Fruit fly (Drosophila melanogaster) whole organism, adult: ENCODE results near the gene Nepl4.

Source experiments
- CG11617 ChIP-seq: fragments of 200-800 bp; sonication (Bioruptor generic); optimal IDR thresholded peaks from 2 replicates; lab custom pipeline; 2017; ENCODE audit warnings: mild to moderate bottlenecking, missing biosample characterization, missing genetic modification reagents, missing genetic modification characterization
- CG12768 ChIP-seq: fragments of 200-800 bp; sonication (Bioruptor generic); optimal IDR thresholded peaks from 2 replicates; lab custom pipeline; 2017; ENCODE audit warnings: missing biosample characterization, missing genetic modification characterization, mild to moderate bottlenecking, moderate library complexity, missing genetic modification reagents
- CG14711 ChIP-seq: fragments of 200-800 bp; sonication (Bioruptor generic); optimal IDR thresholded peaks from 2 replicates; lab custom pipeline; 2018; ENCODE audit warnings: missing biosample characterization, mild to moderate bottlenecking, missing genetic modification characterization, moderate library complexity
- CG1620 ChIP-seq: fragments of 200-800 bp; sonication (Bioruptor generic); optimal IDR thresholded peaks from 2 replicates; lab custom pipeline; 2016; ENCODE audit warnings: missing biosample characterization, missing genetic modification characterization
- CG33017 ChIP-seq: fragments of 200-800 bp; sonication (Bioruptor generic); optimal IDR thresholded peaks from 2 replicates; lab custom pipeline; 2018; ENCODE audit warnings: missing biosample characterization, mild to moderate bottlenecking, missing genetic modification characterization, moderate library complexity
- CG5204 ChIP-seq: fragments of 200-800 bp; sonication (Bioruptor generic); optimal IDR thresholded peaks from 2 replicates; lab custom pipeline; 2016; ENCODE audit warnings: missing biosample characterization, missing genetic modification characterization
- CG7045 ChIP-seq: fragments of 200-800 bp; sonication (Bioruptor generic); optimal IDR thresholded peaks from 2 replicates; lab custom pipeline; 2017; ENCODE audit warnings: missing biosample characterization, mild to moderate bottlenecking, missing genetic modification characterization
- CG7101 ChIP-seq: fragments of 200-800 bp; sonication (Bioruptor generic); optimal IDR thresholded peaks from 2 replicates; lab custom pipeline; 2018; ENCODE audit warnings: missing biosample characterization, mild to moderate bottlenecking, missing genetic modification characterization, moderate library complexity
- Clk ChIP-seq: fragments of 200-800 bp; sonication (Bioruptor generic); optimal IDR thresholded peaks from 2 replicates; lab custom pipeline; 2017; ENCODE audit warnings: missing biosample characterization, missing genetic modification characterization
- Crg-1 ChIP-seq: fragments of 200-800 bp; sonication (Bioruptor generic); optimal IDR thresholded peaks from 2 replicates; lab custom pipeline; 2016; ENCODE audit warnings: missing biosample characterization, missing genetic modification characterization
- Hr96 ChIP-seq: fragments of 200-800 bp; sonication (Bioruptor generic); optimal IDR thresholded peaks from 2 replicates; lab custom pipeline; 2016; ENCODE audit warnings: missing biosample characterization, missing genetic modification characterization
- Mnt ChIP-seq: fragments of 200-800 bp; sonication (Bioruptor generic); optimal IDR thresholded peaks from 2 replicates; lab custom pipeline; 2016; ENCODE audit warnings: missing biosample characterization, mild to moderate bottlenecking, missing genetic modification characterization
- bab1 ChIP-seq: fragments of 200-800 bp; sonication (Bioruptor generic); optimal IDR thresholded peaks from 3 replicates; lab custom pipeline; 2019; ENCODE audit warnings: missing biosample characterization, mild to moderate bottlenecking, missing genetic modification characterization, moderate library complexity
- cic ChIP-seq: fragments of 200-800 bp; sonication (Bioruptor generic); optimal IDR thresholded peaks from 2 replicates; lab custom pipeline; 2017; ENCODE audit warnings: missing biosample characterization, mild to moderate bottlenecking, missing genetic modification characterization, moderate library complexity
- cnc ChIP-seq, 2 experiments: fragments of >200 bp; optimal IDR thresholded peaks; 2 replicates each; lab custom pipeline; 2017
- kay ChIP-seq: fragments of 200-800 bp; sonication (Bioruptor generic); peaks from one replicate; lab custom pipeline; 2016; ENCODE audit warnings: missing biosample characterization, missing genetic modification characterization, borderline replicate concordance
- ovo ChIP-seq: fragments of 200-800 bp; sonication (Bioruptor generic); optimal IDR thresholded peaks from 2 replicates; lab custom pipeline; 2016; ENCODE audit warnings: missing biosample characterization, missing genetic modification characterization
- pad ChIP-seq: fragments of 200-800 bp; sonication (Bioruptor generic); optimal IDR thresholded peaks from 3 replicates; lab custom pipeline; 2017; ENCODE audit warnings: missing biosample characterization, missing genetic modification characterization, mild to moderate bottlenecking, moderate library complexity, missing genetic modification reagents
- tj ChIP-seq: fragments of 200-800 bp; sonication (Bioruptor generic); optimal IDR thresholded peaks from 3 replicates; lab custom pipeline; 2017; ENCODE audit warnings: missing biosample characterization, mild to moderate bottlenecking, missing genetic modification characterization, moderate library complexity
- toe ChIP-seq: fragments of 200-800 bp; sonication (Bioruptor generic); optimal IDR thresholded peaks from 2 replicates; lab custom pipeline; 2016; ENCODE audit warnings: missing biosample characterization, missing genetic modification characterization

Nepl4 gene

DNA sequence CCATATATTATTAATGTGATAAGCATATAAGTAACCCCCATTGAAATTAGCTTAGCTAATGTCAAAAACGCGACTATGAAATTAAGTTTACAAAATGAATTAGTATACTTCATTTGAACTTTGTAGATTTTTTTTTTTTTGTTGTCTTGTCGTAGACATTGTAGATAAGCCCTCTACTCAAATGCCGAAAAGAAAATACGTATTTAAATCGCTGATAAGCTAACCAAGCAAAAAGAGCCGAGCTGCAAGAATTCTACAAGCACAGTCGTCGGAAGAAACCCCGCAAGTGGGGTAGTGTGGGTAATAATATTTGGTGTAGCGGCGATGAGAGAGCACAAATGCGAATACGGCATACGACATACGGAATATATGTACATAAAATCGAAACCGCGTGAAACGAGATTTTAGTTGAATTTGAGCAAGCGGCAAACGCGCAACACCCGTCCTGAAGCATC is at the start of gene Nepl4:
Gene Nepl4, plus strand, starts transcription at position 405 of the 455 bp plus-strand sequence.
- TF ChIP-seq Hr96 (GFP tag; lab: Kevin White, UChicago) (no peak), tj (GFP tag; lab: Kevin White, UChicago) (peak; percentile 78)

DNA sequence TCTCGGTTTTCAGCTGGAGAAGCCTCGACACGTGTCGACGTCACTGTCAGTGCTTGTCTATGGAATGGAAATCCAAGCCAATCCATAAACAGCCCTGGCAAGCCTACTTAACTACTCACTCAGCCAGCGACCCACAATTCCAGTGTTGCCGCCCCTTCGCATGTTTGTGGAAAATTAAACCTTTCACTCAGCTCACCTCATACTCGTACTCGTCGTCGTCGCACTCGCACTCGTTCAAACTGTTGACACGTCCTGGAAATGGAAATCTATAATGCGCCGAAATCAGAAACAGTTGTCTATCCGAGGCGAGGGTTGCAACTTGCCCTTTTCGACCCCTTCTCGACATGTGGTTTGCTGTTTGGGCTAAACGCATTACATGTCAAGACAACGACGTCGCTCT is 48.6 kb upstream of the Nepl4 start:
- TF ChIP-seq Crg-1 (GFP tag; lab: Kevin White, UChicago) (no peak), ovo (GFP tag; lab: Kevin White, UChicago) (no peak), CG5204 (GFP tag; lab: Kevin White, UChicago) (no peak), Mnt (no peak), toe (GFP tag; lab: Kevin White, UChicago) (no peak), tj (GFP tag; lab: Kevin White, UChicago) (no peak), cic (GFP tag; lab: Kevin White, UChicago) (no peak), Hr96 (GFP tag; lab: Kevin White, UChicago) (no peak), bab1 (no peak), cnc (optimal IDR thresholded peaks at IDR 0.05; lab: Kevin White, UChicago) (no peak)

DNA sequence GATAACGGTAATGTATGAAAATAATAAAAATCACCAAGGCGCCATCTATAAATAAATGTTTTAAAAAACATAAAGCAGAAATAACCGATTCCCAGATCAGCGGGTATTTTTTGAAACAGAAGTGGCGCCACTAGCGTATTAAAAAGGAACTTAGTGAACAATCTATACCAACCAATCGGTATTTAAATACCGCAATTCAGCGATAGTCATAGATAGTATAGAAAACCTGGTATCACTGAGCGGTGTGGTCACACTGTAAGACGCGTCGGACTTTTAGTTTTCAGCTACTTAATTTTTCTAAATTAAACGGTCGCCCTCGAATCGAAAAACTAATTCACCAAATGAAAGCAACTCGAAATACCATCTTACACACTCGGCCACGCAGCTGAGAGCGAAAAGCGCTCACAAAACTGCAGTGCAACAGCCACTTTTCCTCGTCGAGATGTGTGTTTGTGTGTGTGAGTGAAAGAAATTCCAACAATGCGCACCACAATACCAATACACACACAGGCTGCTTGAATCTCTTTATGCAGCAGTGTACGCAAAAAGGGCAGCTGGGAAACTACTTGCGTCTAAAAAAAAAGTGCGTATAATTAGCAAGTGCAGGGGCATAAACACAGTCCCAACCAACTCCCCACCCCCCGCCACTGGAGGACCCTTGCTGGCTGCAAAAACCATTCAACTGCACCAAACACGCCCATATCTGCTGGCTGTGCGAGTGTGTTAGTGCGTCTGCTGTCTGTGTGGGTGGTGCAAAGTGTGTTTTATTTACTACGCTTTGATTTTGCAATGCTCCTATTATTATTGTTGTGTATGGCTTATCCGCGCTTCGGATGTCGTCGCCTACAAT is 43.9 kb upstream of the Nepl4 start, which contains the start of gene PDZ-GEF:
Gene PDZ-GEF, plus strand, starts transcription at position 232 of the 850 bp plus-strand sequence.
- TF ChIP-seq CG14711 (tag; lab: Kevin White, UChicago) (peak; percentile 28), CG7101 (tag; lab: Kevin White, UChicago) (peak; percentile 34), Hr96 (GFP tag; lab: Kevin White, UChicago) (no peak), CG1620 (GFP tag; lab: Kevin White, UChicago) (peak; percentile 54), CG33017 (no peak), bab1 (no peak)

DNA sequence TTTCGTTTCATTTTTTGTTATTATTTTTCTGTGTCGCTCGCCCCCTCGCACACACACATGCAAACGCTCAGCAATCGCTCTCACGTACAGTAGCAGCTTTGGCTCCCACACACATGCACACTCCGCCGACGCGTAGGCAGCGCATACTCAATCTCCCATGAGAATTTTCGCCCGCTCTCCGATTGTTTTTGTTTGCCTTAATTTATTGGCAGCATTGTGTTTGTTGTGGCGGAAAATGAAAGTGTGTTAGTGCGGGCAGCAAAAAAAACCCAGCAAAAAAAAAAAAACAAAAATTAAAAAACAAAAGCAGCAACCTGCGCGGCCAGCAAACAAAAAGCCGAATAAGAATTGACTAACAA is 43.3 kb upstream of the Nepl4 start:
- TF ChIP-seq CG1620 (GFP tag; lab: Kevin White, UChicago) (no peak), Mnt (peak; percentile 62), bab1 (peak; percentile 37), CG7045 (GFP tag; lab: Kevin White, UChicago) (peak; percentile 86), CG7101 (tag; lab: Kevin White, UChicago) (peak; percentile 46), Crg-1 (GFP tag; lab: Kevin White, UChicago) (peak; percentile 28), CG11617 (GFP tag; lab: Kevin White, UChicago) (peak; percentile 84), CG14711 (tag; lab: Kevin White, UChicago) (no peak), kay (GFP tag; lab: Kevin White, UChicago) (peak; percentile 99), CG5204 (GFP tag; lab: Kevin White, UChicago) (peak; percentile 64), tj (GFP tag; lab: Kevin White, UChicago) (peak; percentile 65), CG12768 (GFP tag; lab: Kevin White, UChicago) (peak; percentile 95), pad (GFP tag; lab: Kevin White, UChicago) (peak; percentile 63), Hr96 (GFP tag; lab: Kevin White, UChicago) (peak; percentile 58), cic (GFP tag; lab: Kevin White, UChicago) (peak; percentile 93), Clk (GFP tag; lab: Kevin White, UChicago) (peak; percentile 81), ovo (GFP tag; lab: Kevin White, UChicago) (no peak), toe (GFP tag; lab: Kevin White, UChicago) (peak; percentile 70), CG33017 (peak; percentile 87), cnc (optimal IDR thresholded peaks at IDR 0.05; lab: Kevin White, UChicago) (no peak)

dm6 chr2L:6337843-6338366 is 29.8 kb upstream of the Nepl4 start:
- no peak for TF ChIP-seq CG12768 (GFP tag; lab: Kevin White, UChicago)
- no peak for TF ChIP-seq CG14711 (tag; lab: Kevin White, UChicago)
- no peak for TF ChIP-seq CG33017
- no peak for TF ChIP-seq CG7101 (tag; lab: Kevin White, UChicago)
- TF ChIP-seq cic (GFP tag; lab: Kevin White, UChicago) = no peak
- no peak for TF ChIP-seq CG7045 (GFP tag; lab: Kevin White, UChicago)
- no peak for TF ChIP-seq bab1
- no peak for TF ChIP-seq Mnt
- TF ChIP-seq toe (GFP tag; lab: Kevin White, UChicago) = no peak

DNA sequence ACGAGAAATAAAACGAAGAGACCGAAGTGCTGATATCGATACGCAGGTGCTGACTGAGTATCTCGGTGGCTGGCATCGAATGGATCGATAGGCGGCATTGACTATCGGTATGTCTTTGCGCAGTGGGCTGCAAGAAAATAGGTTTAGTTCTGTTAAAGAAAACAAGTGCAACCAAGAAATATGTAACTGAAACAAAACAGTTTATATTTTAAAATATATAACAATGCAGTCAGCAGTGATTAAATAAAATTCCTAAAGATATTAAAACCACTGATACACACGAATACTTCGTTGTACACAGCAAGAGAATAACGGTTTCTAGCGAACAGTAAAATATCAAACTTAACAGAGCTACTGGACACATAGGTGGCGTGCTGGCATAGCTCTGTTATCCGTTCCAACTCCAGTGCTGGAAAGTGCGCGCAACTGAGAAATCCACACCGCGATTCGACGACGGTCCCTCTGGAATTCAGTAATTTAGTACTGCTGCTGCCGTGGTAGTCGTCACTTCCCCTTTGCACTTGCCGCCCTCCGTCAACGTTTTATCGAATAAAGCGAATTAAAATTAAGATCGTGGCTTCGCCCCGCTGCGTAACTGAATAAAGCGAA is 29.2 kb upstream of the Nepl4 start, which contains the start of the genes Pez and Cpr:
Gene Pez, minus strand, starts transcription at position 305 of the 609 bp plus-strand sequence.
Gene Cpr, plus strand, starts transcription at position 470 of the 609 bp plus-strand sequence.
- TF ChIP-seq Crg-1 (GFP tag; lab: Kevin White, UChicago) (peak; percentile 30), CG7045 (GFP tag; lab: Kevin White, UChicago) (no peak), bab1 (no peak), CG5204 (GFP tag; lab: Kevin White, UChicago) (peak; percentile 52), Mnt (peak; percentile 33), cic (GFP tag; lab: Kevin White, UChicago) (peak; percentile 2), cnc (optimal IDR thresholded peaks at IDR 0.05; lab: Kevin White, UChicago) (no peak), CG7101 (tag; lab: Kevin White, UChicago) (peak; percentile 58), pad (GFP tag; lab: Kevin White, UChicago) (peak; percentile 69), Hr96 (GFP tag; lab: Kevin White, UChicago) (peak; percentile 34), ovo (GFP tag; lab: Kevin White, UChicago) (peak; percentile 80), CG14711 (tag; lab: Kevin White, UChicago) (peak; percentile 35), toe (GFP tag; lab: Kevin White, UChicago) (peak; percentile 43), CG12768 (GFP tag; lab: Kevin White, UChicago) (no peak), CG33017 (no peak), CG1620 (GFP tag; lab: Kevin White, UChicago) (peak; percentile 68)
